Worm (Caenorhabditis elegans) whole organism, early embryonic: ENCODE results near the gene htas-1.
"Not testable (repeated sequence)": the region's sequence is repeated elsewhere in the genome, so short reads cannot be mapped to it uniquely, and the experiment has no call there.

ENCODE experiments used
- F13C5.2 ChIP-seq: sonication (generic microtip); optimal IDR thresholded peaks from 2 replicates; lab custom pipeline; 2017; ENCODE audit warnings: mild to moderate bottlenecking, missing genetic modification characterization, inconsistent platforms, missing compliant biosample characterization
- aly-1 ChIP-seq: sonication (generic microtip); optimal IDR thresholded peaks from 2 replicates; lab custom pipeline; 2016; ENCODE audit warnings: missing genetic modification characterization, missing compliant biosample characterization
- ama-1 ChIP-seq: fragments of 150-350 bp; optimal IDR thresholded peaks from 2 replicates; lab custom pipeline; 2014
- ceh-13 ChIP-seq: fragments of 200-800 bp; sonication (Bioruptor generic); optimal IDR thresholded peaks from 2 replicates; lab custom pipeline; 2018; ENCODE audit warnings: mild to moderate bottlenecking, missing genetic modification characterization, missing compliant biosample characterization
- ceh-36 ChIP-seq: sonication (generic microtip); optimal IDR thresholded peaks from 2 replicates; lab custom pipeline; 2016; ENCODE audit warnings: missing genetic modification characterization, inconsistent platforms, missing compliant biosample characterization
- ets-7 ChIP-seq: sonication (generic microtip); optimal IDR thresholded peaks from 2 replicates; lab custom pipeline; 2016; ENCODE audit warnings: missing genotype, missing genetic modification characterization, missing compliant biosample characterization
- flt-1 ChIP-seq: fragments of 200-800 bp; sonication (Bioruptor generic); IDR thresholded peaks from 2 replicates; pipeline ENCODE4 v1.3.6; 2022; ENCODE audit warnings: missing genetic modification characterization, missing compliant biosample characterization
- hmbx-1 ChIP-seq: sonication (generic microtip); optimal IDR thresholded peaks from 2 replicates; lab custom pipeline; 2016; ENCODE audit warnings: mild to moderate bottlenecking, missing genetic modification characterization, missing compliant biosample characterization
- hmg-4 ChIP-seq: fragments of 200-800 bp; sonication (Bioruptor generic); optimal IDR thresholded peaks from 2 replicates; lab custom pipeline; 2018; ENCODE audit warnings: mild to moderate bottlenecking, missing genetic modification characterization, missing compliant biosample characterization
- hnd-1 ChIP-seq: sonication (generic microtip); optimal IDR thresholded peaks from 2 replicates; lab custom pipeline; 2016; ENCODE audit warnings: missing genetic modification characterization, missing compliant biosample characterization
- sea-1 ChIP-seq: fragments of 200-800 bp; sonication (Bioruptor generic); conservative IDR thresholded peaks from 2 replicates; pipeline ENCODE4 v1.3.6; 2022; ENCODE audit warnings: missing genetic modification characterization, missing compliant biosample characterization
- tra-4 ChIP-seq: sonication (generic microtip); optimal IDR thresholded peaks from 2 replicates; lab custom pipeline; 2017; ENCODE audit warnings: missing genetic modification characterization, missing compliant biosample characterization

- not testable (repeated sequence) for TF ChIP-seq F13C5.2 (tag; lab: Kevin White, UChicago); aly-1; ama-1 (lab: Kevin White, UChicago); flt-1 (GFP tag; lab: Robert Waterston, UW); tra-4; hmbx-1 (tag; lab: Kevin White, UChicago); sea-1; ceh-13 (GFP tag; lab: Kevin White, UChicago); ceh-36; hnd-1; ets-7 (tag; lab: Kevin White, UChicago); hmg-4 (GFP tag; lab: Kevin White, UChicago)
These were observed 5.4 kb upstream of the htas-1 start, which contains the start of gene msp-76 for ce11 chrIV:9688715-9689114.
